Fruit fly (Drosophila melanogaster) whole organism, embryonic: ENCODE data around the gene CG33483.
A peak's percentile ranks its signal among the peaks of the same experiment; 100 is the strongest.

Source experiments
- C15 ChIP-seq: fragments of 200-800 bp; sonication (Bioruptor generic); IDR thresholded peaks from 3 replicates; pipeline ENCODE4 v1.3.6; 2022; ENCODE audit warnings: missing biosample characterization, missing genetic modification characterization
- CG11085 ChIP-seq: fragments of 200-800 bp; sonication (Bioruptor generic); IDR thresholded peaks from 2 replicates; pipeline ENCODE4 v1.3.6; 2022; ENCODE audit warnings: missing biosample characterization, missing genetic modification characterization
- CG11247 ChIP-seq: fragments of 200-800 bp; sonication (Bioruptor generic); IDR thresholded peaks from 2 replicates; pipeline ENCODE4 v1.3.6; 2022; ENCODE audit warnings: missing biosample characterization, missing genetic modification characterization
- CG12104 ChIP-seq: fragments of 200-800 bp; sonication (Bioruptor generic); optimal IDR thresholded peaks from 3 replicates; lab custom pipeline; 2016; ENCODE audit warnings: missing biosample characterization, missing genetic modification characterization
- CG12744 ChIP-seq: fragments of 200-800 bp; sonication (Bioruptor generic); optimal IDR thresholded peaks from 2 replicates; lab custom pipeline; 2016; ENCODE audit warnings: missing biosample characterization, missing genetic modification characterization
- CG13287 ChIP-seq: fragments of 200-800 bp; sonication (Bioruptor generic); IDR thresholded peaks from 2 replicates; pipeline ENCODE4 v1.3.6; 2022; ENCODE audit warnings: missing biosample characterization, missing genetic modification characterization; ENCODE audit not compliant: partially characterized antibody
- CG14014 ChIP-seq: fragments of 200-800 bp; sonication (Bioruptor generic); IDR thresholded peaks from 2 replicates; pipeline ENCODE4 v1.3.6; 2022; ENCODE audit warnings: missing biosample characterization, missing genetic modification characterization
- CG14441 ChIP-seq: fragments of 200-800 bp; sonication (Bioruptor generic); IDR thresholded peaks from 2 replicates; pipeline ENCODE4 v1.3.6; 2022; ENCODE audit warnings: missing biosample characterization, missing genetic modification characterization
- CG15514 ChIP-seq: fragments of 200-800 bp; sonication (Bioruptor generic); optimal IDR thresholded peaks from 3 replicates; lab custom pipeline; 2017; ENCODE audit warnings: missing biosample characterization, missing genetic modification characterization, mild to moderate bottlenecking, moderate library complexity, missing genetic modification reagents
- CG16779 ChIP-seq: fragments of 200-800 bp; sonication (Bioruptor generic); IDR thresholded peaks from 2 replicates; pipeline ENCODE4 v1.3.6; 2022; ENCODE audit warnings: missing biosample characterization, missing genetic modification characterization
- CG17802 ChIP-seq: fragments of 200-800 bp; sonication (Bioruptor generic); optimal IDR thresholded peaks from 2 replicates; lab custom pipeline; 2018; ENCODE audit warnings: missing biosample characterization, mild to moderate bottlenecking, missing genetic modification characterization, moderate library complexity
- CG2202 ChIP-seq: fragments of 200-800 bp; sonication (Bioruptor generic); optimal IDR thresholded peaks from 2 replicates; lab custom pipeline; 2018; ENCODE audit warnings: missing biosample characterization, mild to moderate bottlenecking, missing genetic modification characterization
- CG2678 ChIP-seq: fragments of 200-800 bp; sonication (Bioruptor generic); optimal IDR thresholded peaks from 3 replicates; lab custom pipeline; 2019; ENCODE audit warnings: missing biosample characterization, mild to moderate bottlenecking, missing genetic modification characterization, moderate library complexity
- CG2875 ChIP-seq: fragments of 200-800 bp; sonication (Bioruptor generic); optimal IDR thresholded peaks from 2 replicates; lab custom pipeline; 2017; ENCODE audit warnings: missing biosample characterization, mild to moderate bottlenecking, missing genetic modification characterization, missing genetic modification reagents
- CG2889 ChIP-seq: fragments of 200-800 bp; sonication (Bioruptor generic); IDR thresholded peaks from 3 replicates; pipeline ENCODE4 v1.3.6; 2022; ENCODE audit warnings: missing biosample characterization, missing genetic modification characterization
- CG30431 ChIP-seq: fragments of 200-800 bp; sonication (Bioruptor generic); optimal IDR thresholded peaks from 2 replicates; lab custom pipeline; 2017; ENCODE audit warnings: missing biosample characterization, missing genetic modification characterization
- CG3407 ChIP-seq: fragments of 200-800 bp; sonication (Bioruptor generic); optimal IDR thresholded peaks from 2 replicates; lab custom pipeline; 2018; ENCODE audit warnings: missing biosample characterization, mild to moderate bottlenecking, missing genetic modification characterization
- CG3726 ChIP-seq: fragments of 200-800 bp; sonication (Bioruptor generic); IDR thresholded peaks from 3 replicates; pipeline ENCODE4, ENCODE4 v1.3.6; 2022; ENCODE audit warnings: missing biosample characterization, missing genetic modification characterization
- CG3995 ChIP-seq: fragments of 200-800 bp; sonication (Bioruptor generic); optimal IDR thresholded peaks from 3 replicates; lab custom pipeline; 2016; ENCODE audit warnings: missing biosample characterization, missing genetic modification characterization
- CG4360 ChIP-seq: fragments of 200-800 bp; sonication (Bioruptor generic); IDR thresholded peaks from 2 replicates; pipeline ENCODE4 v1.3.6; 2022; ENCODE audit warnings: missing biosample characterization, missing genetic modification characterization
- CG4424 ChIP-seq: fragments of 200-800 bp; sonication (Bioruptor generic); optimal IDR thresholded peaks from 3 replicates; lab custom pipeline; 2016; ENCODE audit warnings: missing biosample characterization, missing genetic modification characterization
- CG6175 ChIP-seq: fragments of 200-800 bp; sonication (Bioruptor generic); IDR thresholded peaks from 3 replicates; pipeline ENCODE4 v1.3.6; 2022; ENCODE audit warnings: missing biosample characterization, missing genetic modification characterization
- D ChIP-seq, 2 experiments: fragments of 200-800 bp in 1 of 2; fragments of >200 bp in 1 of 2; sonication (Bioruptor generic) in 1 of 2; optimal IDR thresholded peaks; 2 replicates in 1 of 2; 3 replicates in 1 of 2; lab custom pipeline; 2017; ENCODE audit warnings: mild to moderate bottlenecking in 1 of 2, missing biosample characterization in 1 of 2, missing genetic modification characterization in 1 of 2, missing genetic modification reagents in 1 of 2
- Deaf1 ChIP-seq: fragments of 200-800 bp; optimal IDR thresholded peaks from 3 replicates; lab custom pipeline; 2019; ENCODE audit warnings: missing biosample characterization, mild to moderate bottlenecking, missing genetic modification characterization, moderate library complexity
- Doc3 ChIP-seq: fragments of 200-800 bp; sonication (Bioruptor generic); IDR thresholded peaks from 3 replicates; pipeline ENCODE4 v1.3.6; 2022; ENCODE audit warnings: missing biosample characterization, missing genetic modification characterization; ENCODE audit not compliant: partially characterized antibody
- Gug ChIP-seq: fragments of 200-800 bp; sonication (Bioruptor generic); IDR thresholded peaks from 4 replicates; pipeline ENCODE4 v1.3.6; 2022; ENCODE audit warnings: missing biosample characterization, missing genetic modification characterization
- Hmx ChIP-seq: fragments of 200-800 bp; sonication (Bioruptor generic); optimal IDR thresholded peaks from 2 replicates; lab custom pipeline; 2016; ENCODE audit warnings: missing biosample characterization, missing genetic modification characterization
- Hr78 ChIP-seq, 2 experiments: fragments of 200-800 bp in 1 of 2; fragments of >200 bp in 1 of 2; sonication (Bioruptor generic) in 1 of 2; optimal IDR thresholded peaks; 2 replicates each; lab custom pipeline; 2017 to 2019; ENCODE audit warnings: missing biosample characterization in 2 of 2, missing genetic modification characterization in 2 of 2, mild to moderate bottlenecking in 1 of 2, moderate library complexity in 1 of 2
- MESR4 ChIP-seq: fragments of 200-800 bp; sonication (Bioruptor generic); optimal IDR thresholded peaks from 2 replicates; lab custom pipeline; 2018; ENCODE audit warnings: missing biosample characterization, mild to moderate bottlenecking, missing genetic modification characterization, moderate library complexity
- Mad ChIP-seq: fragments of 200-800 bp; sonication (Bioruptor generic); optimal IDR thresholded peaks from 2 replicates; lab custom pipeline; 2016; ENCODE audit warnings: missing biosample characterization, missing genetic modification characterization
- Meics ChIP-seq: fragments of 200-800 bp; sonication (Bioruptor generic); optimal IDR thresholded peaks from 2 replicates; lab custom pipeline; 2017; ENCODE audit warnings: missing biosample characterization, mild to moderate bottlenecking, missing genetic modification characterization
- Poxn ChIP-seq: fragments of 200-800 bp; sonication (Bioruptor generic); IDR thresholded peaks from 2 replicates; pipeline ENCODE4 v1.3.6; 2022; ENCODE audit warnings: missing biosample characterization, missing genetic modification characterization
- ase ChIP-seq: fragments of 200-800 bp; sonication (Bioruptor generic); IDR thresholded peaks from 3 replicates; pipeline ENCODE4 v1.3.6; 2022; ENCODE audit warnings: missing biosample characterization, missing genetic modification characterization
- bsh ChIP-seq, 2 experiments: fragments of 200-800 bp; sonication (Bioruptor generic); optimal IDR thresholded peaks; 2 replicates each; lab custom pipeline; 2017 to 2018; ENCODE audit warnings: mild to moderate bottlenecking in 2 of 2, missing biosample characterization in 2 of 2, missing genetic modification characterization in 2 of 2, moderate library complexity in 1 of 2
- chn ChIP-seq: fragments of 200-800 bp; sonication (Bioruptor generic); optimal IDR thresholded peaks from 2 replicates; lab custom pipeline; 2016; ENCODE audit warnings: missing biosample characterization, missing genetic modification characterization
- dpn ChIP-seq, 2 experiments: fragments of 200-800 bp; sonication (Bioruptor generic); optimal IDR thresholded peaks; 3 replicates each; lab custom pipeline; 2016; ENCODE audit warnings: missing biosample characterization in 2 of 2, missing genetic modification characterization in 2 of 2
- fd102C ChIP-seq: fragments of 200-800 bp; sonication (Bioruptor generic); optimal IDR thresholded peaks from 2 replicates; lab custom pipeline; 2018; ENCODE audit warnings: missing biosample characterization, mild to moderate bottlenecking, missing genetic modification characterization, moderate library complexity
- fd3F ChIP-seq: fragments of 200-800 bp; sonication (Bioruptor generic); optimal IDR thresholded peaks from 2 replicates; lab custom pipeline; 2018; ENCODE audit warnings: missing biosample characterization, mild to moderate bottlenecking, missing genetic modification characterization, moderate library complexity
- jumu ChIP-seq: fragments of 200-800 bp; sonication (Bioruptor generic); optimal IDR thresholded peaks from 3 replicates; lab custom pipeline; 2016; ENCODE audit warnings: missing biosample characterization, missing genetic modification characterization
- knrl ChIP-seq: fragments of 200-800 bp; sonication (Bioruptor generic); IDR thresholded peaks from 3 replicates; pipeline ENCODE4 v1.3.6; 2022; ENCODE audit warnings: missing biosample characterization, missing genetic modification characterization; ENCODE audit not compliant: partially characterized antibody
- nerfin-2 ChIP-seq: fragments of 200-800 bp; sonication (Bioruptor generic); IDR thresholded peaks from 2 replicates; pipeline ENCODE4 v1.3.6; 2022; ENCODE audit warnings: missing biosample characterization, missing genetic modification characterization; ENCODE audit not compliant: partially characterized antibody
- odd ChIP-seq: fragments of 200-800 bp; sonication (Bioruptor generic); optimal IDR thresholded peaks from 2 replicates; lab custom pipeline; 2017; ENCODE audit warnings: missing biosample characterization, mild to moderate bottlenecking, missing genetic modification characterization
- psq ChIP-seq: fragments of 200-800 bp; sonication (Bioruptor generic); optimal IDR thresholded peaks from 2 replicates; lab custom pipeline; 2017; ENCODE audit warnings: missing biosample characterization, missing genetic modification characterization
- sc ChIP-seq, 3 experiments: fragments of >200 bp in 2 of 3; fragments of 200-800 bp in 1 of 3; sonication (Bioruptor generic) in 1 of 3; optimal IDR thresholded peaks; 2 replicates in 2 of 3; 3 replicates in 1 of 3; lab custom pipeline; 2017; ENCODE audit warnings: mild to moderate bottlenecking in 1 of 3, missing biosample characterization in 1 of 3, missing genetic modification characterization in 1 of 3, missing genetic modification reagents in 1 of 3
- schlank ChIP-seq: fragments of 200-800 bp; sonication (Bioruptor generic); optimal IDR thresholded peaks from 2 replicates; lab custom pipeline; 2018; ENCODE audit warnings: missing biosample characterization, mild to moderate bottlenecking, missing genetic modification characterization
- sima ChIP-seq: fragments of 200-800 bp; sonication (Bioruptor generic); optimal IDR thresholded peaks from 2 replicates; lab custom pipeline; 2016; ENCODE audit warnings: missing biosample characterization, missing genetic modification characterization
- tap ChIP-seq: fragments of 200-800 bp; optimal IDR thresholded peaks from 3 replicates; lab custom pipeline; 2019; ENCODE audit warnings: missing biosample characterization, mild to moderate bottlenecking, missing genetic modification characterization, moderate library complexity
- tgo ChIP-seq: fragments of 200-800 bp; sonication (Bioruptor generic); IDR thresholded peaks from 3 replicates; pipeline ENCODE4 v1.3.6; 2022; ENCODE audit warnings: missing biosample characterization, missing genetic modification characterization
- trh ChIP-seq: fragments of 200-800 bp; sonication (Bioruptor generic); optimal IDR thresholded peaks from 2 replicates; lab custom pipeline; 2016; ENCODE audit warnings: missing biosample characterization, missing genetic modification characterization
- wor ChIP-seq: fragments of 200-800 bp; sonication (Bioruptor generic); IDR thresholded peaks from 2 replicates; pipeline ENCODE4 v1.3.6; 2022; ENCODE audit warnings: missing biosample characterization, missing genetic modification characterization

The CG33483 gene

dm6 chr3R:30865365-30865770 is 36.6 kb downstream of the CG33483 start (continued):
- TF ChIP-seq Hmx (GFP tag; lab: Kevin White, UChicago) = no peak
- TF ChIP-seq odd (GFP tag; lab: Kevin White, UChicago) = peak; percentile 1
- no peak for TF ChIP-seq CG14441 (GFP tag; lab: Robert Waterston, UW)
- no peak for TF ChIP-seq nerfin-2
- TF ChIP-seq CG11085 (GFP tag; lab: Robert Waterston, UW) = no peak
- no peak for TF ChIP-seq ase
- TF ChIP-seq bsh (GFP tag; optimal IDR thresholded peaks at IDR 0.05; lab: Kevin White, UChicago) = peak in 1 of 2 experiments; percentile 52
- TF ChIP-seq wor (GFP tag; lab: Robert Waterston, UW) = 0 out of 2 replicates have a peak, but pooled peaks have one; percentile 19
- no peak for TF ChIP-seq dpn (GFP tag; optimal IDR thresholded peaks at IDR 0.05; lab: Kevin White, UChicago)
- TF ChIP-seq CG3407 (GFP tag; lab: Kevin White, UChicago) = peak; percentile 23
- peak; percentile 17 for TF ChIP-seq CG4424 (GFP tag; lab: Kevin White, UChicago)
- TF ChIP-seq Mad (GFP tag; lab: Kevin White, UChicago) = no peak
- TF ChIP-seq CG15514 (GFP tag; lab: Kevin White, UChicago) = no peak
- no peak for TF ChIP-seq tap (tag; lab: Kevin White, UChicago)
- no peak for TF ChIP-seq CG3995
- no peak for TF ChIP-seq CG3726 (GFP tag; lab: Robert Waterston, UW)
- TF ChIP-seq CG17802 (tag; lab: Kevin White, UChicago) = no peak
- no peak for TF ChIP-seq CG12744 (GFP tag; lab: Kevin White, UChicago)
- no peak for TF ChIP-seq Poxn
- no peak for TF ChIP-seq Gug (GFP tag; lab: Robert Waterston, UW)
- no peak for TF ChIP-seq fd3F (GFP tag; lab: Kevin White, UChicago)
- no peak for TF ChIP-seq CG13287 (GFP tag; lab: Robert Waterston, UW)
- TF ChIP-seq CG16779 (GFP tag; lab: Robert Waterston, UW) = no peak
- TF ChIP-seq Doc3 (GFP tag; lab: Robert Waterston, UW) = no peak
- TF ChIP-seq Meics (GFP tag; lab: Kevin White, UChicago) = no peak
- TF ChIP-seq knrl (GFP tag; lab: Robert Waterston, UW) = no peak
- TF ChIP-seq trh (GFP tag; lab: Kevin White, UChicago) = no peak
- TF ChIP-seq sc (optimal IDR thresholded peaks at IDR 0.05; lab: Kevin White, UChicago) = no peak
- TF ChIP-seq sc (GFP tag; optimal IDR thresholded peaks at IDR 0.05; lab: Kevin White, UChicago) = no peak
- no peak for TF ChIP-seq sima (GFP tag; lab: Kevin White, UChicago)
- TF ChIP-seq CG12104 = no peak
- peak; percentile 59 for TF ChIP-seq CG2678 (tag; lab: Kevin White, UChicago)
- no peak for TF ChIP-seq CG2202
- no peak for TF ChIP-seq schlank (tag; lab: Kevin White, UChicago)
- TF ChIP-seq CG2889 (GFP tag; lab: Robert Waterston, UW) = no peak
- TF ChIP-seq C15 (GFP tag; lab: Robert Waterston, UW) = no peak
- no peak for TF ChIP-seq CG11247 (GFP tag; lab: Robert Waterston, UW)
- no peak for TF ChIP-seq jumu (GFP tag; lab: Kevin White, UChicago)
- TF ChIP-seq chn (GFP tag; lab: Kevin White, UChicago) = no peak
- TF ChIP-seq CG4360 (GFP tag; lab: Robert Waterston, UW) = peak; percentile 33; the same call in 1 of the 2 replicates
- peak; percentile 21 for TF ChIP-seq Deaf1 (tag; lab: Kevin White, UChicago)
- TF ChIP-seq CG2875 (GFP tag; lab: Kevin White, UChicago) = no peak
- TF ChIP-seq Hr78 (GFP tag; optimal IDR thresholded peaks at IDR 0.05; lab: Kevin White, UChicago) = no peak
- TF ChIP-seq fd102C (GFP tag; lab: Kevin White, UChicago) = no peak
- no peak for TF ChIP-seq CG6175 (GFP tag; lab: Robert Waterston, UW)
- peak; percentile 10 for TF ChIP-seq CG30431 (GFP tag; lab: Kevin White, UChicago)
- TF ChIP-seq D (optimal IDR thresholded peaks at IDR 0.05; lab: Kevin White, UChicago) = no peak
- peak; percentile 18 for TF ChIP-seq D (GFP tag; optimal IDR thresholded peaks at IDR 0.05; lab: Kevin White, UChicago)
- TF ChIP-seq CG14014 = no peak
- no peak for TF ChIP-seq tgo (GFP tag; lab: Robert Waterston, UW)
- no peak for TF ChIP-seq MESR4
- TF ChIP-seq psq (GFP tag; lab: Kevin White, UChicago) = no peak
